Fruit fly (Drosophila melanogaster) whole organism, adult: ENCODE measurements around the gene Jon65Aii.

Experiments used
- CG14711 ChIP-seq: fragments of 200-800 bp; sonication (Bioruptor generic); optimal IDR thresholded peaks from 2 replicates; lab custom pipeline; 2018; ENCODE audit warnings: missing biosample characterization, mild to moderate bottlenecking, missing genetic modification characterization, moderate library complexity
- CG1620 ChIP-seq: fragments of 200-800 bp; sonication (Bioruptor generic); optimal IDR thresholded peaks from 2 replicates; lab custom pipeline; 2016; ENCODE audit warnings: missing biosample characterization, missing genetic modification characterization
- CG33017 ChIP-seq: fragments of 200-800 bp; sonication (Bioruptor generic); optimal IDR thresholded peaks from 2 replicates; lab custom pipeline; 2018; ENCODE audit warnings: missing biosample characterization, mild to moderate bottlenecking, missing genetic modification characterization, moderate library complexity
- Clk ChIP-seq: fragments of 200-800 bp; sonication (Bioruptor generic); optimal IDR thresholded peaks from 2 replicates; lab custom pipeline; 2017; ENCODE audit warnings: missing biosample characterization, missing genetic modification characterization
- Hr96 ChIP-seq: fragments of 200-800 bp; sonication (Bioruptor generic); optimal IDR thresholded peaks from 2 replicates; lab custom pipeline; 2016; ENCODE audit warnings: missing biosample characterization, missing genetic modification characterization
- Mnt ChIP-seq: fragments of 200-800 bp; sonication (Bioruptor generic); optimal IDR thresholded peaks from 2 replicates; lab custom pipeline; 2016; ENCODE audit warnings: missing biosample characterization, mild to moderate bottlenecking, missing genetic modification characterization
- bab1 ChIP-seq: fragments of 200-800 bp; sonication (Bioruptor generic); optimal IDR thresholded peaks from 3 replicates; lab custom pipeline; 2019; ENCODE audit warnings: missing biosample characterization, mild to moderate bottlenecking, missing genetic modification characterization, moderate library complexity
- cnc ChIP-seq, 2 experiments: fragments of >200 bp; optimal IDR thresholded peaks; 2 replicates each; lab custom pipeline; 2017
- kay ChIP-seq: fragments of 200-800 bp; sonication (Bioruptor generic); peaks from one replicate; lab custom pipeline; 2016; ENCODE audit warnings: missing biosample characterization, missing genetic modification characterization, borderline replicate concordance
- ovo ChIP-seq: fragments of 200-800 bp; sonication (Bioruptor generic); optimal IDR thresholded peaks from 2 replicates; lab custom pipeline; 2016; ENCODE audit warnings: missing biosample characterization, missing genetic modification characterization
- pad ChIP-seq: fragments of 200-800 bp; sonication (Bioruptor generic); optimal IDR thresholded peaks from 3 replicates; lab custom pipeline; 2017; ENCODE audit warnings: missing biosample characterization, missing genetic modification characterization, mild to moderate bottlenecking, moderate library complexity, missing genetic modification reagents

DNA sequence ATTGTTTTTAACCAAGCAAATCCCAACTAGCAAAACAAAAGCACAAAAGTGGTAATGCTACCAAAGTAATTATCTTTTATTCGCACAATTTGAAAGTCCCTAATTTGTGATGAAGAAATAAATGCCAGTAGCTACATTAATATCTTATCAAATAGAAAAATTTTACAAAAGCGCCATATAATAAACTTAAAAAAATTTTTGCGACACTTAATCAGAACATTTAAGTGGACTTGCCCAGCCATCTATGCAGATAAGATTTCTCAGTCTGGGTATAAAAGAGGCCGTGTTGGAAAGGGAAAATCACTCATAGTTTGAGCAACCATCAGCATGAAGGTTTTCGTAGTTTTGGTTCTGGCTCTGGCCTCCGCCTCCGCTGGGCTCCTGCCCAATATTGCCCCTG is 17.2 kb upstream of the Jon65Aii start, which contains the start of gene yip7:
- TF ChIP-seq CG14711 (tag; lab: Kevin White, UChicago), result no peak
- no peak for TF ChIP-seq CG1620 (GFP tag; lab: Kevin White, UChicago)
- no peak for TF ChIP-seq pad (GFP tag; lab: Kevin White, UChicago)
- TF ChIP-seq ovo (GFP tag; lab: Kevin White, UChicago), result no peak
- no peak for TF ChIP-seq cnc (optimal IDR thresholded peaks at IDR 0.05; lab: Kevin White, UChicago)
- no peak for TF ChIP-seq kay (GFP tag; lab: Kevin White, UChicago)
- no peak for TF ChIP-seq bab1
- no peak for TF ChIP-seq Clk (GFP tag; lab: Kevin White, UChicago)
- no peak for TF ChIP-seq Hr96 (GFP tag; lab: Kevin White, UChicago)
- TF ChIP-seq CG33017 (tag; lab: Kevin White, UChicago), result no peak
- no peak for TF ChIP-seq Mnt (GFP tag; lab: Kevin White, UChicago)
